Worm (Caenorhabditis elegans) whole organism, L4/young adult: ENCODE measurements around the gene F59A6.2.

Experiments used
- W03F9.2 ChIP-seq: fragments of 150-350 bp; optimal IDR thresholded peaks from 2 replicates; lab custom pipeline; 2014; ENCODE audit warnings: missing biosample characterization, missing genetic modification characterization
- dao-5 ChIP-seq: sonication (generic microtip); optimal IDR thresholded peaks from 2 replicates; lab custom pipeline; 2016; ENCODE audit warnings: missing genotype, missing genetic modification characterization, moderate library complexity, missing compliant biosample characterization
- him-1 ChIP-seq: sonication (generic microtip); optimal IDR thresholded peaks from 2 replicates; lab custom pipeline; 2016; ENCODE audit warnings: missing genotype, missing genetic modification reagents, missing genetic modification characterization, missing compliant biosample characterization

- TF ChIP-seq W03F9.2 (no peak), him-1 (no peak), dao-5 (tag; lab: Kevin White, UChicago) (no peak)
Observed at ce11 chrII:5011978-5012377, 2.5 kb upstream of the F59A6.2 start, which contains the start of gene F59A6.12.
